Worm (Caenorhabditis elegans): ENCODE results near the gene rbm-39.

DNA sequence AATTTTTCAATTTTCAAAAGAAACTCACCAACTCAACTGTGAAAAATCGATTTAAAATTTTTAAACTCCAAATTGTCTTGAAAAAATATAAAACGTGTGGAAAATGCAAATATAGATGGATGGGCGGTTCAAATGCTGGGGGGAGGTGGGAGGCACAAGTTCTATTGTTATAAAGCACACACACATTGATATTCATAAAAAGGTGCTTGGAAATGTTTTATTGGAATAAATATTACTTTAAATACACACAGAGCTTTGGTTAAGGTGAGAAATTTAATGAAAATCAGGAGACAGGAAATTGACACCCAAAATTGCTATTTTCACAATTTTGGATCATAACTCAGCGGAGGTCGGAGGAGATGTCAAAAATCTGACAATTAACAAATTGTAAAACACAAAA, 31.9 kb downstream of the rbm-39 start, which contains the start of gene Y55F3AM.11:
- no peak for TF ChIP-seq tab-1 (GFP tag; IDR thresholded peaks at IDR 0.05)
- no peak for TF ChIP-seq med-1 (GFP tag; optimal IDR thresholded peaks at IDR 0.05; ENCODE audit: insufficient read depth)
- no peak for TF ChIP-seq flt-1 (GFP tag; IDR thresholded peaks at IDR 0.05)
- no peak for TF ChIP-seq ztf-29 (GFP tag; IDR thresholded peaks at IDR 0.05)
- no peak for TF ChIP-seq ref-1 (GFP tag; conservative IDR thresholded peaks at IDR 0.05)
- no peak for TF ChIP-seq ztf-23 (GFP tag; IDR thresholded peaks at IDR 0.05)
- TF ChIP-seq cog-1 (tag; optimal IDR thresholded peaks at IDR 0.05) = no peak
- TF ChIP-seq klf-2 (GFP tag; conservative IDR thresholded peaks at IDR 0.05) = no peak
- no peak for TF ChIP-seq T22C8.4 (GFP tag; IDR thresholded peaks at IDR 0.05)

All from whole organism, midembryonic.